Worm (Caenorhabditis elegans) whole organism, young adult: Measurements from ENCODE around the gene C08E8.9.

Experiments used
- F22D6.2 ChIP-seq: sonication (generic microtip); optimal IDR thresholded peaks from 2 replicates; lab custom pipeline; 2016; ENCODE audit warnings: mild to moderate bottlenecking, missing genetic modification characterization, missing compliant biosample characterization
- T26A5.8 ChIP-seq: sonication (generic microtip); optimal IDR thresholded peaks from 2 replicates; lab custom pipeline; 2016; ENCODE audit warnings: missing genetic modification characterization, missing compliant biosample characterization
- sea-2 ChIP-seq: fragments of 200-800 bp; sonication (Bioruptor generic); IDR thresholded peaks from 2 replicates; pipeline ENCODE4 v1.3.6; 2022; ENCODE audit warnings: missing genetic modification characterization, missing compliant biosample characterization
- snpc-4 ChIP-seq, 5 experiments: fragments of 150-350 bp in 1 of 5; sonication (generic microtip) in 4 of 5; optimal IDR thresholded peaks; 2 replicates each; lab custom pipeline; 2014 to 2018; ENCODE audit warnings: missing genetic modification characterization in 5 of 5, missing biosample characterization in 3 of 5, antibody characterized with exemption in 2 of 5, mild to moderate bottlenecking in 2 of 5, missing compliant biosample characterization in 2 of 5, missing genotype in 2 of 5, moderate library complexity in 2 of 5, missing genetic modification reagents in 1 of 5

DNA sequence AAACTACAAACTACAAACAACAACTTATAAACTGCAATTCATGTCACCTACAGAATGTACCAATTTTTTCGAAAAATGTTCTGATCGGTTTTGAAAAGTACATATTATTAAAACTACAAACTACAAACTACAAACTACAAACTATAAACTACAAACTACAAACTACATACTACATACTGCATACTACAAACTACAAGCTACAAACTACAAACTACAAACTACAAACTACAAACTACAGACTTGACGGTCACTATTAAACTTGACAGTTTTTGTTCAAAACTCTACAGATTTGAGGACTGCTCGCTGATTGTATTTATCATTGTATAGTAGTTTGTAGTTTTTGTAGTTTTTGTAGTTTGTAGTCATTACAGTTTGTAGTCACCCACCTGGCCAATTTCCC, 10.4 kb upstream of the C08E8.9 start:
- TF ChIP-seq snpc-4 (GFP tag; optimal IDR thresholded peaks at IDR 0.05; lab: Kevin White, UChicago) = no peak
- no peak for TF ChIP-seq snpc-4 (tag; optimal IDR thresholded peaks at IDR 0.05; lab: Kevin White, UChicago)
- no peak for TF ChIP-seq T26A5.8
- no peak for TF ChIP-seq sea-2 (GFP tag; lab: Robert Waterston, UW)
- no peak for TF ChIP-seq F22D6.2 (tag; lab: Kevin White, UChicago)
